Worm (Caenorhabditis elegans) whole organism, L3 larva: ENCODE results near the gene txdc-17.

Experiments
- ama-1 ChIP-seq: fragments of 150-350 bp; optimal IDR thresholded peaks from 2 replicates; lab custom pipeline; 2018
- ceh-28 ChIP-seq: fragments of 150-350 bp; optimal IDR thresholded peaks from 2 replicates; lab custom pipeline; 2014; ENCODE audit warnings: missing biosample characterization, missing genetic modification reagents, missing genetic modification characterization
- ceh-82 ChIP-seq: fragments of 150-350 bp; optimal IDR thresholded peaks from 2 replicates; lab custom pipeline; 2014; ENCODE audit warnings: missing biosample characterization, missing genetic modification characterization
- egl-27 ChIP-seq: sonication (generic microtip); optimal IDR thresholded peaks from 4 replicates; lab custom pipeline; 2017; ENCODE audit warnings: missing biosample characterization, missing genetic modification reagents, missing genetic modification characterization
- egl-5 ChIP-seq: fragments of 150-350 bp; optimal IDR thresholded peaks from 2 replicates; lab custom pipeline; 2017; ENCODE audit warnings: missing biosample characterization, missing genetic modification reagents, missing genetic modification characterization, inconsistent platforms
- elt-1 ChIP-seq: fragments of 150-350 bp; optimal IDR thresholded peaks from 2 replicates; lab custom pipeline; 2014; ENCODE audit warnings: missing biosample characterization, missing genetic modification characterization
- elt-2 ChIP-seq: sonication (generic microtip); optimal IDR thresholded peaks from 2 replicates; lab custom pipeline; 2016; ENCODE audit warnings: missing genetic modification reagents, mild to moderate bottlenecking, missing genetic modification characterization, missing compliant biosample characterization
- elt-3 ChIP-seq, 3 experiments: fragments of 150-350 bp in 1 of 3; sonication (generic microtip) in 2 of 3; optimal IDR thresholded peaks; 2 replicates in 2 of 3; 4 replicates in 1 of 3; lab custom pipeline; 2014 to 2017; ENCODE audit warnings: missing biosample characterization in 3 of 3, missing genetic modification characterization in 3 of 3
- eor-1 ChIP-seq, 2 experiments: fragments of 150-350 bp; optimal IDR thresholded peaks; 2 replicates each; lab custom pipeline; 2014 to 2018; ENCODE audit warnings: missing biosample characterization in 2 of 2, missing genetic modification characterization in 2 of 2
- hmg-11 ChIP-seq: sonication (generic microtip); optimal IDR thresholded peaks from 2 replicates; lab custom pipeline; 2016; ENCODE audit warnings: missing genetic modification characterization, missing compliant biosample characterization
- jun-1 ChIP-seq: fragments of 150-350 bp; optimal IDR thresholded peaks from 2 replicates; lab custom pipeline; 2014; ENCODE audit warnings: missing biosample characterization, missing genetic modification reagents, missing genetic modification characterization
- lin-15B ChIP-seq: fragments of 150-350 bp; optimal IDR thresholded peaks from 2 replicates; lab custom pipeline; 2014; ENCODE audit warnings: missing biosample characterization, missing genetic modification characterization
- lin-39 ChIP-seq: fragments of 150-350 bp; optimal IDR thresholded peaks from 2 replicates; lab custom pipeline; 2018; ENCODE audit warnings: missing biosample characterization, missing genetic modification reagents, missing genetic modification characterization
- lsy-12 ChIP-seq: sonication (generic microtip); optimal IDR thresholded peaks from 2 replicates; lab custom pipeline; 2016; ENCODE audit warnings: mild to moderate bottlenecking, missing genetic modification characterization, missing compliant biosample characterization
- mdl-1 ChIP-seq: fragments of 150-350 bp; optimal IDR thresholded peaks from 2 replicates; lab custom pipeline; 2014; ENCODE audit warnings: missing biosample characterization, missing genetic modification characterization
- nfya-1 ChIP-seq: sonication (generic microtip); optimal IDR thresholded peaks from 2 replicates; lab custom pipeline; 2017; ENCODE audit warnings: missing genetic modification characterization, mild to moderate bottlenecking, missing compliant biosample characterization, antibody characterized with exemption, moderate library complexity; ENCODE audit not compliant: insufficient read depth
- nhr-11 ChIP-seq: fragments of 150-350 bp; optimal IDR thresholded peaks from 2 replicates; lab custom pipeline; 2014; ENCODE audit warnings: missing biosample characterization, missing genetic modification characterization
- nhr-12 ChIP-seq: fragments of 150-350 bp; optimal IDR thresholded peaks from 2 replicates; lab custom pipeline; 2014; ENCODE audit warnings: missing biosample characterization, missing genetic modification characterization
- nhr-23 ChIP-seq: fragments of 150-350 bp; optimal IDR thresholded peaks from 2 replicates; lab custom pipeline; 2014; ENCODE audit warnings: missing biosample characterization, missing genetic modification reagents, missing genetic modification characterization
- nhr-237 ChIP-seq: fragments of 150-350 bp; optimal IDR thresholded peaks from 2 replicates; lab custom pipeline; 2014; ENCODE audit warnings: missing biosample characterization, missing genetic modification characterization
- nhr-25 ChIP-seq: sonication (generic microtip); optimal IDR thresholded peaks from 2 replicates; lab custom pipeline; 2017; ENCODE audit warnings: missing biosample characterization, missing genetic modification characterization
- nhr-28 ChIP-seq: fragments of 150-350 bp; optimal IDR thresholded peaks from 2 replicates; lab custom pipeline; 2014; ENCODE audit warnings: missing biosample characterization, missing genetic modification characterization
- nhr-43 ChIP-seq: sonication (generic microtip); optimal IDR thresholded peaks from 2 replicates; lab custom pipeline; 2016; ENCODE audit warnings: mild to moderate bottlenecking, missing genetic modification characterization, missing compliant biosample characterization; ENCODE audit not compliant: poor library complexity, severe bottlenecking
- nhr-76 ChIP-seq: fragments of 150-350 bp; sonication (generic microtip); optimal IDR thresholded peaks from 5 replicates; lab custom pipeline; 2014; ENCODE audit warnings: missing biosample characterization, missing genetic modification characterization
- pha-4 ChIP-seq: fragments of 150-350 bp; optimal IDR thresholded peaks from 2 replicates; lab custom pipeline; 2014; ENCODE audit warnings: missing biosample characterization, missing genetic modification reagents, missing genetic modification characterization
- pqm-1 ChIP-seq: fragments of 150-350 bp; optimal IDR thresholded peaks from 2 replicates; lab custom pipeline; 2017; ENCODE audit warnings: missing biosample characterization, missing genetic modification characterization, inconsistent platforms
- sea-2 ChIP-seq: fragments of 150-350 bp; sonication (generic microtip); optimal IDR thresholded peaks from 4 replicates; lab custom pipeline; 2014; ENCODE audit warnings: missing biosample characterization, missing genetic modification reagents, missing genetic modification characterization
- skn-1 ChIP-seq: fragments of 150-350 bp; optimal IDR thresholded peaks from 2 replicates; lab custom pipeline; 2014; ENCODE audit warnings: missing biosample characterization, missing genetic modification characterization
- snpc-4 ChIP-seq: fragments of 150-350 bp; optimal IDR thresholded peaks from 2 replicates; lab custom pipeline; 2014; ENCODE audit warnings: missing biosample characterization, missing genetic modification characterization
- tbx-2 ChIP-seq: sonication (generic microtip); optimal IDR thresholded peaks from 2 replicates; lab custom pipeline; 2016; ENCODE audit warnings: mild to moderate bottlenecking, missing genetic modification characterization, missing compliant biosample characterization
- unc-62 ChIP-seq: fragments of 150-350 bp; sonication (generic microtip); optimal IDR thresholded peaks from 4 replicates; lab custom pipeline; 2014; ENCODE audit warnings: missing biosample characterization, missing genetic modification reagents, missing genetic modification characterization
- zag-1 ChIP-seq: fragments of 150-350 bp; optimal IDR thresholded peaks from 2 replicates; lab custom pipeline; 2014; ENCODE audit warnings: missing biosample characterization, missing genetic modification characterization
- ztf-11 ChIP-seq: fragments of 150-350 bp; optimal IDR thresholded peaks from 2 replicates; lab custom pipeline; 2014; ENCODE audit warnings: missing biosample characterization, missing genetic modification characterization

txdc-17 gene

DNA sequence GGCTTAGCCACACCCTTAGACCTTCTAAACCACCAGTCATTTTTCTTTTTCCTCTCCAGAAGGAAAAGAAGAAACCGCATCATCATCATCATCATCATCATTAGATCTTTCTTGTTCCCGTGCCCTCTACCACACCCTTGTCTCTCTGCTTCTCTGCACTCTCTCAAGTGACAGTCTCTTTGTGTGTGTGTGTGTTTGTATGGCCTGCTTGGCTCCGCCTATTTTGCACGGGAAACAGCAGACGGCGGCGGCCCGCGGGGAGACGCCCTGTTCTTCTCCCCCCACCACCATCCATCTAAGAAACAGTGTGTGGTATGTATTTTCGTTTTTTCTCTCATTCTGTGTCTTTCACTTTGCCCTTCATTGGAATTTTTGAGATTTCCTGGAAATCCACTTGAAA, 37.4 kb downstream of the txdc-17 start:
- no peak for TF ChIP-seq nhr-76 (tag; lab: Kevin White, UChicago)
- peak; percentile 57 for TF ChIP-seq pqm-1 (tag; lab: Kevin White, UChicago)
- TF ChIP-seq ama-1 (lab: Kevin White, UChicago) = no peak
- peak; percentile 11 for TF ChIP-seq tbx-2 (tag; lab: Kevin White, UChicago)
- TF ChIP-seq lin-39 (tag; lab: Kevin White, UChicago) = peak; percentile 63
- TF ChIP-seq elt-2 = peak; percentile 63
- peak; percentile 25 for TF ChIP-seq elt-1
- TF ChIP-seq ceh-28 (tag; lab: Kevin White, UChicago) = peak; percentile 62
- TF ChIP-seq elt-3 (tag; optimal IDR thresholded peaks at IDR 0.05; lab: Kevin White, UChicago) = peak in 1 of 3 experiments; percentile 77
- TF ChIP-seq lsy-12 (tag; lab: Kevin White, UChicago) = peak; percentile 29
- peak; percentile 44 for TF ChIP-seq hmg-11 (tag; lab: Kevin White, UChicago)
- peak; percentile 30 for TF ChIP-seq mdl-1 (tag; lab: Kevin White, UChicago)
- TF ChIP-seq egl-27 (tag; lab: Kevin White, UChicago) = no peak
- peak; percentile 6 for TF ChIP-seq egl-5 (tag; lab: Kevin White, UChicago)
- no peak for TF ChIP-seq nhr-237 (tag; lab: Kevin White, UChicago)
- no peak for TF ChIP-seq ceh-82 (tag; lab: Kevin White, UChicago)
- TF ChIP-seq eor-1 (tag; optimal IDR thresholded peaks at IDR 0.05; lab: Kevin White, UChicago) = no peak
- no peak for TF ChIP-seq zag-1 (tag; lab: Kevin White, UChicago)
- no peak for TF ChIP-seq nhr-11 (tag; lab: Kevin White, UChicago)
- TF ChIP-seq nhr-25 = peak; percentile 95
- TF ChIP-seq unc-62 (GFP tag; lab: Kevin White, UChicago) = peak; percentile 56
- peak; percentile 7 for TF ChIP-seq lin-15B (tag; lab: Kevin White, UChicago)
- TF ChIP-seq nhr-23 (tag; lab: Kevin White, UChicago) = peak; percentile 90
- peak; percentile 71 for TF ChIP-seq nfya-1 (tag; lab: Kevin White, UChicago)
- no peak for TF ChIP-seq sea-2 (GFP tag; lab: Kevin White, UChicago)
- TF ChIP-seq skn-1 (tag; lab: Kevin White, UChicago) = peak; percentile 25
- no peak for TF ChIP-seq nhr-12 (tag; lab: Kevin White, UChicago)
- peak; percentile 65 for TF ChIP-seq jun-1 (tag; lab: Kevin White, UChicago)
- TF ChIP-seq ztf-11 (tag; lab: Kevin White, UChicago) = no peak
- TF ChIP-seq nhr-43 (tag; lab: Kevin White, UChicago) = peak; percentile 84
- TF ChIP-seq nhr-28 (tag; lab: Kevin White, UChicago) = no peak
- TF ChIP-seq, all 47 proteins: peak for 19

DNA sequence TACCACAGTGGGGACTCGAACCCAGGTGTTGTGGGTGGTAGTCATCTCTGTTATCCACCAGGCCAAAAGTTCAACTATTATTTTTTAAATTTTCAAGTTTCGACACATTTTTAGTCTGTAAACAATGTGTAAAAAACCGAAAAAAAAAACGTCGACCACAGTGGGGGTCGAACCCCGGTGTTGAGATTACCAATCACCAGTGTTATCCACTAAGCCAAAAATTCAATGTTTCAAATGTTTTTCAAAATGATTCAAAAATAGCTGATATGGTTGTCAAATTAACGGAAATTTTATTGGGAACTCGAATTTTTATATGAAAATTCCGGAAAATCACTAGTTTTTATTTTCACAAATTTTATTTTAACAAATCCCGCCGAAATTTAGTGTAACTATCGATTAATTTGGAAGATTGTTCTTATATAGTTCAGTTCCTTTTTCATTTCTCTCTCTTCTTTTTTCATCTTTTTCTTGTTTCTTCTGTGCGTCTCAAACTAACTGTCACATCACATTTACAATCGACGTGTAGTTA, 38.7 kb downstream of the txdc-17 start:
- TF ChIP-seq skn-1 (tag; lab: Kevin White, UChicago) = no peak
- no peak for TF ChIP-seq zag-1 (tag; lab: Kevin White, UChicago)
- no peak for TF ChIP-seq snpc-4 (tag; lab: Kevin White, UChicago)
- no peak for TF ChIP-seq hmg-11 (tag; lab: Kevin White, UChicago)
- peak; percentile 22 for TF ChIP-seq nhr-23 (tag; lab: Kevin White, UChicago)
- no peak for TF ChIP-seq lin-39 (tag; lab: Kevin White, UChicago)

DNA sequence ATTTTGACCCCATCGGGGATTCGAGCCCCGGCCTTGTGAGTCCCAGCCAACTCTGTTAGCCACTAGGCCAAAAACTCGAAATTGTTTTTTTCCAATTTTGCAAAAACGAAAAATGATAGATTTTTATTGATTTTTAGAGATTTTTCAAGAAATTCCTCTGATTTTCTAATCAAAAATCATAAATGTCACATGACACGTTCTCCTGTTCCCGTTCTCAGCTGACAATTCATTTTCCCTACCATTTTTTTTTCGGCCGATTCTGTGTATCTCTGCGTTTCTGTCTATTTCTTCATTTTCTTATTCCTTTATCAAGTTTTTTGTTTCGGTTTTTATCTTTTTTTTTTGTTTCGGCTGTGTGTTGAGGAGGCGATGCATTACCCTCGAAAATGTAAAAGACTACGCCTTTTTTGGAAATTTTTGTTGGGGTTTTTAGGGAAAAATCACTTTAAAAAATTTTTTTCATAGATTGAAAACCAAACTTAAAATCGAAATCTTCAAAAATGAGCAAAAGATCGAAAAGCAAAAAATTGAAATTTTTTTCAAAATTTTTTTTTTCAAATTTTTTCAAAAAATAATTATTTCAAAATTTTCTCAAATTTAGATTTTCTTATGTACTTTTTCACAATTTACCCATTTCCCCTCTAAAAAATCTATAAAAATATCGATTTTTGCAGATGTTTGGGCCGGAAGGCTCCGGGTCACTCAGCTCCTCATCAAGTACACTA, 39.8 kb downstream of the txdc-17 start, which contains the start of gene klf-1:
Gene klf-1, plus strand, starts transcription at position 675 of the 725 bp plus-strand sequence.
- TF ChIP-seq nhr-23 (tag; lab: Kevin White, UChicago) (peak; percentile 74), nhr-25 (peak; percentile 42), pqm-1 (tag; lab: Kevin White, UChicago) (peak; percentile 41), elt-2 (peak; percentile 82), nfya-1 (tag; lab: Kevin White, UChicago) (peak; percentile 29), sea-2 (GFP tag; lab: Kevin White, UChicago) (no peak), lin-15B (tag; lab: Kevin White, UChicago) (no peak), pha-4 (peak; percentile 16), nhr-28 (tag; lab: Kevin White, UChicago) (no peak), nhr-76 (tag; lab: Kevin White, UChicago) (no peak), ceh-28 (tag; lab: Kevin White, UChicago) (peak; percentile 15), nhr-43 (tag; lab: Kevin White, UChicago) (peak; percentile 70)
